Worm (Caenorhabditis elegans): ENCODE measurements around the gene T28B11.1.
A peak's percentile ranks its signal among the peaks of the same experiment; 100 is the strongest.

Gene T28B11.1

ce11 chrV:10671618-10672017, 60.6 kb downstream of the T28B11.1 start, which contains the start of gene ceh-22:
Gene ceh-22 (plus strand): TSS chrV:10671918.
- TF ChIP-seq snpc-4 (tag; optimal IDR thresholded peaks at IDR 0.05) (no peak), blmp-1 (tag; optimal IDR thresholded peaks at IDR 0.05) (no peak), drap-1 (GFP tag; optimal IDR thresholded peaks at IDR 0.05) (no peak), mab-5 (tag; optimal IDR thresholded peaks at IDR 0.05) (no peak), sptf-1 (tag; optimal IDR thresholded peaks at IDR 0.05) (no peak), flh-1 (GFP tag; optimal IDR thresholded peaks at IDR 0.05) (no peak), mls-2 (tag; optimal IDR thresholded peaks at IDR 0.05) (no peak), M03D4.4 (tag; optimal IDR thresholded peaks at IDR 0.05) (no peak), nhr-28 (tag; optimal IDR thresholded peaks at IDR 0.05) (no peak), tbx-8 (GFP tag; optimal IDR thresholded peaks at IDR 0.05) (no peak), ces-1 (GFP tag; optimal IDR thresholded peaks at IDR 0.05) (no peak), zip-8 (tag; optimal IDR thresholded peaks at IDR 0.05) (no peak), ham-2 (GFP tag; optimal IDR thresholded peaks at IDR 0.05) (no peak)

ce11 chrV:10670817-10671216, 61.4 kb downstream of the T28B11.1 start:
- TF ChIP-seq sptf-1 (tag; optimal IDR thresholded peaks at IDR 0.05): no peak
- TF ChIP-seq nhr-2 (tag; optimal IDR thresholded peaks at IDR 0.05): peak; percentile 51
- TF ChIP-seq cnd-1 (tag; optimal IDR thresholded peaks at IDR 0.05): no peak

- TF ChIP-seq unc-120 (tag; optimal IDR thresholded peaks at IDR 0.05; ENCODE audit: poor library complexity, severe bottlenecking) (no peak), lin-13 (tag; optimal IDR thresholded peaks at IDR 0.05) (no peak), ceh-39 (tag; optimal IDR thresholded peaks at IDR 0.05) (no peak)
These were observed 64.9 kb downstream of the T28B11.1 start, which contains the start of gene twk-12 for ce11 chrV:10667284-10667683. Gene twk-12 (plus strand): TSS chrV:10667584.

- TF ChIP-seq mab-5 (tag; optimal IDR thresholded peaks at IDR 0.05): no peak
- no peak for TF ChIP-seq nhr-76 (tag; optimal IDR thresholded peaks at IDR 0.05)
- TF ChIP-seq elt-1 (tag; optimal IDR thresholded peaks at IDR 0.05; ENCODE audit: borderline replicate concordance, insufficient read depth): no peak
- TF ChIP-seq unc-120 (tag; optimal IDR thresholded peaks at IDR 0.05; ENCODE audit: poor library complexity, severe bottlenecking): no peak
- no peak for TF ChIP-seq unc-62 (GFP tag; optimal IDR thresholded peaks at IDR 0.05)
- no peak for TF ChIP-seq ham-2 (GFP tag; optimal IDR thresholded peaks at IDR 0.05)
- TF ChIP-seq snpc-4 (tag; optimal IDR thresholded peaks at IDR 0.05): no peak
- no peak for TF ChIP-seq ceh-83 (GFP tag; optimal IDR thresholded peaks at IDR 0.05)
- TF ChIP-seq ces-1 (GFP tag; optimal IDR thresholded peaks at IDR 0.05): no peak
- no peak for TF ChIP-seq tbx-8 (GFP tag; optimal IDR thresholded peaks at IDR 0.05)
These were observed 68.0 kb downstream of the T28B11.1 start for ce11 chrV:10664271-10664670.

Measured in whole organism, mixed stage, embryonic.